Fruit fly (Drosophila melanogaster): ENCODE data around the gene bcn92.

The bcn92 gene

dm6 chrX:2149478-2149877 is at the start of gene bcn92 (continued):
- TF ChIP-seq stc (GFP tag; IDR thresholded peaks at IDR 0.05) (0 out of 2 replicates have a peak, but pooled peaks have one; percentile 9), CG4854 (GFP tag; optimal IDR thresholded peaks at IDR 0.05) (no peak), oc (tag; optimal IDR thresholded peaks at IDR 0.05) (no peak), al (GFP tag; IDR thresholded peaks at IDR 0.05) (0 out of 2 replicates have a peak, but pooled peaks have one; percentile 6), rib (GFP tag; IDR thresholded peaks at IDR 0.05) (no peak), Med (GFP tag) (peak; percentile 92), CG16815 (GFP tag; optimal IDR thresholded peaks at IDR 0.05) (no peak), ttk (GFP tag; IDR thresholded peaks at IDR 0.05) (no peak), luna (GFP tag; optimal IDR thresholded peaks at IDR 0.05) (no peak), Blimp-1 (GFP tag; optimal IDR thresholded peaks at IDR 0.05) (peak; percentile 20), CG1024 (GFP tag; IDR thresholded peaks at IDR 0.05) (0 out of 2 replicates have a peak, but pooled peaks have one; percentile 11), eyg (GFP tag; optimal IDR thresholded peaks at IDR 0.05) (no peak), YL-1 (GFP tag; optimal IDR thresholded peaks at IDR 0.05) (peak; percentile 23), CG7372 (GFP tag; IDR thresholded peaks at IDR 0.05) (no peak), Atf-2 (GFP tag; optimal IDR thresholded peaks at IDR 0.05) (peak; percentile 2), CG12391 (tag; optimal IDR thresholded peaks at IDR 0.05) (peak; percentile 64), Hr3 (GFP tag; optimal IDR thresholded peaks at IDR 0.05) (no peak), ATbp (GFP tag; optimal IDR thresholded peaks at IDR 0.05) (no peak), CG4730 (GFP tag; IDR thresholded peaks at IDR 0.05) (no peak), Rx (GFP tag; IDR thresholded peaks at IDR 0.05) (no peak), CG10147 (GFP tag; optimal IDR thresholded peaks at IDR 0.05) (peak; percentile 29), CG18476 (GFP tag; optimal IDR thresholded peaks at IDR 0.05) (peak; percentile 9), klu (GFP tag; IDR thresholded peaks at IDR 0.05) (no peak), CG15514 (GFP tag; optimal IDR thresholded peaks at IDR 0.05) (peak; percentile 61), cato (GFP tag; optimal IDR thresholded peaks at IDR 0.05; ENCODE audit: borderline replicate concordance) (no peak), crol (GFP tag; IDR thresholded peaks at IDR 0.05) (no peak), sim (GFP tag; IDR thresholded peaks at IDR 0.05) (no peak), CG7786 (GFP tag; optimal IDR thresholded peaks at IDR 0.05) (peak; percentile 33), CG7987 (GFP tag; optimal IDR thresholded peaks at IDR 0.05) (no peak), CG6272 (GFP tag; IDR thresholded peaks at IDR 0.05) (peak; percentile 31; the same call in 1 of the 2 replicates), chn (GFP tag; optimal IDR thresholded peaks at IDR 0.05) (peak; percentile 39), dati (GFP tag; IDR thresholded peaks at IDR 0.05) (no peak), CG17328 (GFP tag; IDR thresholded peaks at IDR 0.05) (no peak), CG8944 (GFP tag; optimal IDR thresholded peaks at IDR 0.05) (no peak), Antp (GFP tag; optimal IDR thresholded peaks at IDR 0.05) (peak; percentile 41), nerfin-2 (GFP tag; IDR thresholded peaks at IDR 0.05; ENCODE audit: partially characterized antibody) (peak; percentile 73), CG30431 (GFP tag; optimal IDR thresholded peaks at IDR 0.05) (no peak), tx (GFP tag; optimal IDR thresholded peaks at IDR 0.05) (no peak), fd96Cb (tag; optimal IDR thresholded peaks at IDR 0.05) (no peak), CG15269 (tag; optimal IDR thresholded peaks at IDR 0.05) (peak; percentile 43), CG32767 (GFP tag; IDR thresholded peaks at IDR 0.05) (no peak), pan (optimal IDR thresholded peaks at IDR 0.05) (no peak), pan (GFP tag; optimal IDR thresholded peaks at IDR 0.05 in 1 of 2, IDR thresholded peaks at IDR 0.05 in 1 of 2) (no peak), Vsx1 (GFP tag; optimal IDR thresholded peaks at IDR 0.05) (no peak), crc (GFP tag; optimal IDR thresholded peaks at IDR 0.05) (peak; percentile 6), NfI (GFP tag; optimal IDR thresholded peaks at IDR 0.05) (peak; percentile 17), CG6689 (GFP tag; IDR thresholded peaks at IDR 0.05) (peak; percentile 18; the same call in 1 of the 2 replicates), Dll (GFP tag; IDR thresholded peaks at IDR 0.05; ENCODE audit: partially characterized antibody) (peak; percentile 94), btn (GFP tag; optimal IDR thresholded peaks at IDR 0.05) (no peak), Ada2b (GFP tag; IDR thresholded peaks at IDR 0.05) (peak; percentile 40; the same call in 1 of the 2 replicates), CG13424 (tag; optimal IDR thresholded peaks at IDR 0.05) (peak; percentile 38), gsb (GFP tag; IDR thresholded peaks at IDR 0.05) (no peak)

Measured in whole organism, embryonic.